Worm (Caenorhabditis elegans) whole organism, L1 larva: ENCODE data around the gene Y110A2AL.10.

ENCODE experiments used
- ceh-63 ChIP-seq: fragments of 200-800 bp; sonication (Bioruptor generic); optimal IDR thresholded peaks from 2 replicates; lab custom pipeline; 2018; ENCODE audit warnings: mild to moderate bottlenecking, missing genetic modification characterization, missing compliant biosample characterization
- ceh-88 ChIP-seq: fragments of 200-800 bp; sonication (Bioruptor generic); IDR thresholded peaks from 2 replicates; pipeline ENCODE4 v1.3.6; 2022; ENCODE audit warnings: missing genetic modification characterization, missing compliant biosample characterization
- elt-3 ChIP-seq, 6 experiments: fragments of 150-350 bp in 1 of 6; sonication (generic microtip); optimal IDR thresholded peaks; 2 replicates each; lab custom pipeline; 2017 to 2018; ENCODE audit warnings: missing biosample characterization in 6 of 6, missing genetic modification characterization in 6 of 6, inconsistent platforms in 1 of 6
- hlh-4 ChIP-seq: sonication (generic microtip); optimal IDR thresholded peaks from 2 replicates; lab custom pipeline; 2016; ENCODE audit warnings: mild to moderate bottlenecking, missing genetic modification characterization, missing compliant biosample characterization
- hpl-2 ChIP-seq: fragments of 150-350 bp; optimal IDR thresholded peaks from 2 replicates; lab custom pipeline; 2014; ENCODE audit warnings: missing biosample characterization, missing genetic modification reagents, missing genetic modification characterization
- jun-1 ChIP-seq: fragments of 150-350 bp; optimal IDR thresholded peaks from 2 replicates; lab custom pipeline; 2014; ENCODE audit warnings: missing biosample characterization, missing genetic modification reagents, missing genetic modification characterization
- zag-1 ChIP-seq: fragments of 150-350 bp; optimal IDR thresholded peaks from 2 replicates; lab custom pipeline; 2014; ENCODE audit warnings: missing biosample characterization, missing genetic modification characterization
- ztf-11 ChIP-seq, 2 experiments: sonication (generic microtip); optimal IDR thresholded peaks; 2 replicates each; lab custom pipeline; 2016 to 2017; ENCODE audit warnings: missing genetic modification characterization in 2 of 2, missing biosample characterization in 1 of 2, missing compliant biosample characterization in 1 of 2

DNA sequence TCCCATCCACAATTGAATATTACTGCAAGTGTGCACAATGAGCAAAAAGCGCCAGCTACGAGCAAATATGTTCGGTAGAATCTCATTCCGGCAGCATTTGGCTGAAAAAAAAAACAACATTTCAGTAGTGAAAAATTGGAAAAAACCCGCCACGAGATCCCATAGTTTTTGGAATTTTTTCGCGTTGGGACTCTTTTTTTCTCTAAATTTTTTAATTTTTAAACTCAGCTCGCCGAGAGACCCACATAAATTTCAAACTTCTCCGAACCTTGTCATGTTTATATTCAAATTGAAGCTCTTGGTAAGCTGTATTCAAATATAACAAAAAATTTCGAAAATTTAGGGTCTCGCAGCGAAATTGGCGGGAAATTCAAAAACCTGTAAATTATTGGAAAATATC is 22.6 kb upstream of the Y110A2AL.10 start, which contains the start of gene sqv-2:
- no peak for TF ChIP-seq zag-1
- TF ChIP-seq ceh-63: no peak
- TF ChIP-seq ceh-88: no peak
- no peak for TF ChIP-seq hlh-4 (tag; lab: Kevin White, UChicago)
- TF ChIP-seq jun-1 (tag; lab: Kevin White, UChicago): no peak
- TF ChIP-seq hpl-2 (GFP tag; lab: Kevin White, UChicago): no peak
- no peak for TF ChIP-seq elt-3 (tag; optimal IDR thresholded peaks at IDR 0.05; lab: Kevin White, UChicago)
- TF ChIP-seq ztf-11 (tag; optimal IDR thresholded peaks at IDR 0.05; lab: Kevin White, UChicago): no peak
